Fruit fly (Drosophila melanogaster): ENCODE measurements around the gene B9d2.

B9d2 gene

DNA sequence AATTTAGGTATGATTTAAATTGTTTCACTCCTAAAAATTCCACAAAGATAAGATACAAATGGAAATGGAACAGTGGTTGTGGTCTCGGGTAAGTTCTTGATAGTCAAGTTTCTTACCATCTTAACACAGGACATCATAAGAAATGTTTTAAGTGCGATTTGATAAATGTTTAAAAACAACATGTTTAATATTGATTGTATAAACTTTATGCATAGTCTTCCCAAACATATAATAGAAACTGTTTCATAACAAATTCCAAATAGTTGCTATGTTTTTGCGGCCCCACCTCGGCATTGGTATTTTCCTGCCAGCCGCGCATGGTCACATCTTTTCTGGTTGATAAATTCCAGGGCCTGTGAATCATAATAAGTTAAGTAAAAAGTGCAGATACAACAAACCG, 5.6 kb downstream of the B9d2 start, which contains the start of gene Arpc4 (continued):
- TF ChIP-seq CG12769 (tag; optimal IDR thresholded peaks at IDR 0.05) = no peak
- peak; percentile 39 for TF ChIP-seq CG9609 (GFP tag; optimal IDR thresholded peaks at IDR 0.05)
- TF ChIP-seq CG10267 (tag; optimal IDR thresholded peaks at IDR 0.05) = peak; percentile 63
- TF ChIP-seq CG7372 (GFP tag; IDR thresholded peaks at IDR 0.05) = peak; percentile 61
- peak; percentile 59 for TF ChIP-seq pita (GFP tag; optimal IDR thresholded peaks at IDR 0.05)
- TF ChIP-seq vvl (GFP tag; IDR thresholded peaks at IDR 0.05) = peak; percentile 91
- TF ChIP-seq Doc2 (GFP tag; IDR thresholded peaks at IDR 0.05) = no peak
- peak; percentile 23 for TF ChIP-seq chn (GFP tag; optimal IDR thresholded peaks at IDR 0.05)
- TF ChIP-seq CG1024 (GFP tag; IDR thresholded peaks at IDR 0.05) = peak; percentile 69
- TF ChIP-seq CG6254 (GFP tag; optimal IDR thresholded peaks at IDR 0.05) = no peak
- TF ChIP-seq CG3726 (GFP tag; IDR thresholded peaks at IDR 0.05) = no peak
- peak; percentile 40; the same call in 1 of the 2 replicates for TF ChIP-seq CG9215 (GFP tag; IDR thresholded peaks at IDR 0.05)
- no peak for TF ChIP-seq sc (optimal IDR thresholded peaks at IDR 0.05)
- TF ChIP-seq sc (GFP tag; optimal IDR thresholded peaks at IDR 0.05) = no peak
- TF ChIP-seq zfh1 (GFP tag; IDR thresholded peaks at IDR 0.05) = peak; percentile 80
- TF ChIP-seq slp2 (GFP tag; optimal IDR thresholded peaks at IDR 0.05) = no peak
- TF ChIP-seq gt (GFP tag; IDR thresholded peaks at IDR 0.05) = no peak
- TF ChIP-seq CG7271 (tag; optimal IDR thresholded peaks at IDR 0.05) = peak; percentile 23
- TF ChIP-seq CG11398 (GFP tag; optimal IDR thresholded peaks at IDR 0.05) = peak; percentile 7
- peak; percentile 94 for TF ChIP-seq sd (tag; optimal IDR thresholded peaks at IDR 0.05)
- TF ChIP-seq Vsx1 (GFP tag; optimal IDR thresholded peaks at IDR 0.05) = no peak
- TF ChIP-seq pros (GFP tag; optimal IDR thresholded peaks at IDR 0.05) = no peak
- TF ChIP-seq CG7987 (GFP tag; optimal IDR thresholded peaks at IDR 0.05) = no peak
- peak; percentile 33 for TF ChIP-seq CG13775 (GFP tag; optimal IDR thresholded peaks at IDR 0.05)
- no peak for TF ChIP-seq wek (GFP tag; optimal IDR thresholded peaks at IDR 0.05)
- no peak for TF ChIP-seq Poxn (GFP tag; IDR thresholded peaks at IDR 0.05)
- TF ChIP-seq Lim3 (GFP tag; IDR thresholded peaks at IDR 0.05) = no peak
- no peak for TF ChIP-seq Fer2 (tag; optimal IDR thresholded peaks at IDR 0.05)
- TF ChIP-seq ci (GFP tag; IDR thresholded peaks at IDR 0.05) = peak; percentile 78
- no peak for TF ChIP-seq CG1792 (GFP tag; optimal IDR thresholded peaks at IDR 0.05)
- no peak for TF ChIP-seq CG8281 (tag; optimal IDR thresholded peaks at IDR 0.05)
- peak; percentile 71 for TF ChIP-seq E2f2 (GFP tag; IDR thresholded peaks at IDR 0.05)
- TF ChIP-seq CG10654 (GFP tag; optimal IDR thresholded peaks at IDR 0.05) = peak; percentile 45
- peak; percentile 60 for TF ChIP-seq CG11247 (GFP tag; IDR thresholded peaks at IDR 0.05)
- TF ChIP-seq CG6813 (GFP tag; optimal IDR thresholded peaks at IDR 0.05) = no peak
- TF ChIP-seq Oaz (GFP tag; IDR thresholded peaks at IDR 0.05) = peak; percentile 72
- TF ChIP-seq ssp (GFP tag; IDR thresholded peaks at IDR 0.05) = peak; percentile 57
- peak; percentile 42; the same call in 1 of the 2 replicates for TF ChIP-seq CG8765 (GFP tag; IDR thresholded peaks at IDR 0.05)
- TF ChIP-seq CG10565 (GFP tag; optimal IDR thresholded peaks at IDR 0.05) = no peak
- peak; percentile 83 for TF ChIP-seq stwl (tag; optimal IDR thresholded peaks at IDR 0.05)
- peak; percentile 35; the same call in 1 of the 3 replicates for TF ChIP-seq CG11695 (GFP tag; IDR thresholded peaks at IDR 0.05)
- TF ChIP-seq CG34422 (GFP tag; IDR thresholded peaks at IDR 0.05) = peak; percentile 66; the same call in 2 of the 3 replicates
- no peak for TF ChIP-seq exex (tag; optimal IDR thresholded peaks at IDR 0.05)
- 0 out of 3 replicates have a peak, but pooled peaks have one; percentile 16 for TF ChIP-seq CG11093 (GFP tag; IDR thresholded peaks at IDR 0.05)
- TF ChIP-seq CG12236 (GFP tag; optimal IDR thresholded peaks at IDR 0.05) = no peak
- no peak for TF ChIP-seq Stat92E (GFP tag; optimal IDR thresholded peaks at IDR 0.05)
- TF ChIP-seq CG32772 (GFP tag; IDR thresholded peaks at IDR 0.05) = peak; percentile 49
- no peak for TF ChIP-seq CG13123 (GFP tag; optimal IDR thresholded peaks at IDR 0.05)
- TF ChIP-seq dimm (GFP tag; IDR thresholded peaks at IDR 0.05) = 0 out of 2 replicates have a peak, but pooled peaks have one; percentile 19
- TF ChIP-seq CG11504 (tag; optimal IDR thresholded peaks at IDR 0.05) = no peak
- TF ChIP-seq CG10321 (GFP tag; IDR thresholded peaks at IDR 0.05) = no peak
- TF ChIP-seq CG2202 (tag; optimal IDR thresholded peaks at IDR 0.05) = peak; percentile 14

All from whole organism, embryonic.